Fruit fly (Drosophila melanogaster): ENCODE results near the gene RpS3.

- TF ChIP-seq usp (GFP tag; optimal IDR thresholded peaks at IDR 0.05) (no peak), pan (optimal IDR thresholded peaks at IDR 0.05) (no peak), EcR (GFP tag; optimal IDR thresholded peaks at IDR 0.05) (no peak)
Observed at dm6 chr3R:23331280-23331679, 27.3 kb upstream of the RpS3 start.

All from whole organism.